Fruit fly (Drosophila melanogaster) whole organism, embryonic: Measurements from ENCODE around the gene CG34338.
A peak's percentile ranks its signal among the peaks of the same experiment; 100 is the strongest.

Source experiments
- Bgb ChIP-seq: fragments of 200-800 bp; sonication (Bioruptor generic); IDR thresholded peaks from 2 replicates; pipeline ENCODE4 v1.3.6; 2022; ENCODE audit warnings: missing biosample characterization, missing genetic modification characterization; ENCODE audit not compliant: partially characterized antibody
- CG10267 ChIP-seq: fragments of 200-800 bp; sonication (Bioruptor generic); optimal IDR thresholded peaks from 2 replicates; lab custom pipeline; 2018; ENCODE audit warnings: missing biosample characterization, mild to moderate bottlenecking, missing genetic modification characterization, moderate library complexity
- CG11504 ChIP-seq: fragments of 200-800 bp; sonication (Bioruptor generic); optimal IDR thresholded peaks from 3 replicates; lab custom pipeline; 2019; ENCODE audit warnings: missing biosample characterization, mild to moderate bottlenecking, missing genetic modification characterization, moderate library complexity
- CG13287 ChIP-seq: fragments of 200-800 bp; sonication (Bioruptor generic); IDR thresholded peaks from 2 replicates; pipeline ENCODE4 v1.3.6; 2022; ENCODE audit warnings: missing biosample characterization, missing genetic modification characterization; ENCODE audit not compliant: partially characterized antibody
- CG14710 ChIP-seq: fragments of 200-800 bp; sonication (Bioruptor generic); optimal IDR thresholded peaks from 3 replicates; lab custom pipeline; 2019; ENCODE audit warnings: missing biosample characterization, mild to moderate bottlenecking, missing genetic modification characterization, moderate library complexity
- CG15514 ChIP-seq: fragments of 200-800 bp; sonication (Bioruptor generic); optimal IDR thresholded peaks from 3 replicates; lab custom pipeline; 2017; ENCODE audit warnings: missing biosample characterization, missing genetic modification characterization, mild to moderate bottlenecking, moderate library complexity, missing genetic modification reagents
- CG1603 ChIP-seq: fragments of 200-800 bp; sonication (Bioruptor generic); optimal IDR thresholded peaks from 2 replicates; lab custom pipeline; 2019; ENCODE audit warnings: missing biosample characterization, mild to moderate bottlenecking, missing genetic modification characterization, moderate library complexity
- CG17186 ChIP-seq: fragments of 200-800 bp; sonication (Bioruptor generic); optimal IDR thresholded peaks from 3 replicates; lab custom pipeline; 2017; ENCODE audit warnings: missing biosample characterization, missing genetic modification reagents, missing genetic modification characterization
- CG33213 ChIP-seq: fragments of 200-800 bp; sonication (Bioruptor generic); optimal IDR thresholded peaks from 3 replicates; lab custom pipeline; 2016; ENCODE audit warnings: missing biosample characterization, missing genetic modification characterization
- CG34224 ChIP-seq: fragments of 200-800 bp; sonication (Bioruptor generic); IDR thresholded peaks from 3 replicates; pipeline ENCODE4 v1.3.6; 2022; ENCODE audit warnings: missing biosample characterization, missing genetic modification characterization; ENCODE audit not compliant: partially characterized antibody
- CG4617 ChIP-seq: fragments of 200-800 bp; sonication (Bioruptor generic); optimal IDR thresholded peaks from 3 replicates; lab custom pipeline; 2016; ENCODE audit warnings: missing biosample characterization, missing genetic modification characterization, borderline replicate concordance
- CG6689 ChIP-seq: fragments of 200-800 bp; sonication (Bioruptor generic); IDR thresholded peaks from 2 replicates; pipeline ENCODE4 v1.3.6; 2022; ENCODE audit warnings: missing biosample characterization, missing genetic modification characterization
- CG6791 ChIP-seq: fragments of 200-800 bp; sonication (Bioruptor generic); IDR thresholded peaks from 3 replicates; pipeline ENCODE4 v1.3.6; 2022; ENCODE audit warnings: missing biosample characterization, missing genetic modification characterization; ENCODE audit not compliant: partially characterized antibody
- CG8290 ChIP-seq, 3 experiments: fragments of 200-800 bp; sonication (Bioruptor generic); optimal IDR thresholded peaks; 2 replicates each; lab custom pipeline; 2016 to 2019; ENCODE audit warnings: missing biosample characterization in 3 of 3, missing genetic modification characterization in 3 of 3, mild to moderate bottlenecking in 2 of 3, moderate library complexity in 1 of 3
- CG9797 ChIP-seq: fragments of 200-800 bp; sonication (Bioruptor generic); optimal IDR thresholded peaks from 3 replicates; lab custom pipeline; 2018; ENCODE audit warnings: missing biosample characterization, mild to moderate bottlenecking, missing genetic modification characterization
- Dref ChIP-seq: fragments of 200-800 bp; sonication (Bioruptor generic); IDR thresholded peaks from 2 replicates; pipeline ENCODE4 v1.3.6; 2022; ENCODE audit warnings: missing biosample characterization, missing genetic modification characterization
- E2f2 ChIP-seq: fragments of 200-800 bp; sonication (Bioruptor generic); IDR thresholded peaks from 2 replicates; pipeline ENCODE4 v1.3.6; 2022; ENCODE audit warnings: missing biosample characterization, missing genetic modification characterization
- Ets65A ChIP-seq: fragments of 200-800 bp; sonication (Bioruptor generic); peaks from one replicate; lab custom pipeline; 2016; ENCODE audit warnings: missing biosample characterization, missing genetic modification characterization
- Fer3 ChIP-seq: fragments of 200-800 bp; sonication (Bioruptor generic); optimal IDR thresholded peaks from 2 replicates; lab custom pipeline; 2018; ENCODE audit warnings: missing biosample characterization, mild to moderate bottlenecking, missing genetic modification characterization, moderate library complexity
- HLH54F ChIP-seq: fragments of 200-800 bp; sonication (Bioruptor generic); optimal IDR thresholded peaks from 3 replicates; lab custom pipeline; 2016; ENCODE audit warnings: missing biosample characterization, missing genetic modification characterization
- MBD-R2 ChIP-seq: fragments of 200-800 bp; sonication (Bioruptor generic); IDR thresholded peaks from 2 replicates; pipeline ENCODE4 v1.3.6; 2022; ENCODE audit warnings: missing biosample characterization, missing genetic modification characterization
- Med ChIP-seq: fragments of 200-800 bp; sonication (Bioruptor generic); peaks from one replicate; lab custom pipeline; 2016; ENCODE audit warnings: missing biosample characterization, missing genetic modification characterization, mild to moderate bottlenecking, inconsistent platforms, moderate library complexity
- Myb ChIP-seq: fragments of 200-800 bp; sonication (Bioruptor generic); optimal IDR thresholded peaks from 2 replicates; lab custom pipeline; 2016; ENCODE audit warnings: missing biosample characterization, missing genetic modification characterization
- Pdp1 ChIP-seq, 2 experiments: fragments of 200-800 bp; sonication (Bioruptor generic); optimal IDR thresholded peaks; 3 replicates each; lab custom pipeline; 2016; ENCODE audit warnings: missing biosample characterization in 2 of 2, missing genetic modification characterization in 2 of 2, mild to moderate bottlenecking in 1 of 2, moderate library complexity in 1 of 2
- Poxn ChIP-seq: fragments of 200-800 bp; sonication (Bioruptor generic); IDR thresholded peaks from 2 replicates; pipeline ENCODE4 v1.3.6; 2022; ENCODE audit warnings: missing biosample characterization, missing genetic modification characterization
- Sin3A ChIP-seq: fragments of >200 bp; optimal IDR thresholded peaks from 2 replicates; lab custom pipeline; 2018
- Sox100B ChIP-seq: fragments of 200-800 bp; sonication (Bioruptor generic); optimal IDR thresholded peaks from 3 replicates; lab custom pipeline; 2018; ENCODE audit warnings: missing biosample characterization, mild to moderate bottlenecking, missing genetic modification characterization
- Sry-δ ChIP-seq: fragments of 200-800 bp; sonication (Bioruptor generic); optimal IDR thresholded peaks from 2 replicates; lab custom pipeline; 2016; ENCODE audit warnings: missing biosample characterization, missing genetic modification characterization
- YL-1 ChIP-seq: fragments of 200-800 bp; sonication (Bioruptor generic); optimal IDR thresholded peaks from 3 replicates; lab custom pipeline; 2017; ENCODE audit warnings: missing biosample characterization, mild to moderate bottlenecking, missing genetic modification characterization
- amos ChIP-seq: fragments of 200-800 bp; sonication (Bioruptor generic); IDR thresholded peaks from 2 replicates; pipeline ENCODE4 v1.3.6; 2022; ENCODE audit warnings: missing biosample characterization, missing genetic modification characterization; ENCODE audit not compliant: partially characterized antibody
- aop ChIP-seq: fragments of 200-800 bp; sonication (Bioruptor generic); IDR thresholded peaks from 2 replicates; pipeline ENCODE4 v1.3.6; 2022; ENCODE audit warnings: missing biosample characterization, missing genetic modification characterization
- bbx ChIP-seq: fragments of 200-800 bp; sonication (Bioruptor generic); IDR thresholded peaks from 2 replicates; pipeline ENCODE4 v1.3.6; 2022; ENCODE audit warnings: missing biosample characterization, missing genetic modification characterization; ENCODE audit not compliant: partially characterized antibody
- gfzf ChIP-seq: fragments of 200-800 bp; sonication (Bioruptor generic); optimal IDR thresholded peaks from 2 replicates; lab custom pipeline; 2016; ENCODE audit warnings: missing biosample characterization, mild to moderate bottlenecking, missing genetic modification characterization, moderate library complexity
- grau ChIP-seq: fragments of 200-800 bp; optimal IDR thresholded peaks from 3 replicates; lab custom pipeline; 2019; ENCODE audit warnings: missing biosample characterization, mild to moderate bottlenecking, missing genetic modification characterization, moderate library complexity
- her ChIP-seq: fragments of 200-800 bp; sonication (Bioruptor generic); optimal IDR thresholded peaks from 2 replicates; lab custom pipeline; 2016; ENCODE audit warnings: missing biosample characterization, missing genetic modification characterization
- hkb ChIP-seq, 2 experiments: fragments of 200-800 bp in 1 of 2; fragments of >200 bp in 1 of 2; sonication (Bioruptor generic) in 1 of 2; IDR thresholded peaks in 1 of 2; optimal IDR thresholded peaks in 1 of 2; 2 replicates each; pipeline versions ENCODE4 v1.3.6 to Lab custom; 2017 to 2022; ENCODE audit warnings: missing biosample characterization in 1 of 2, missing genetic modification characterization in 1 of 2
- knrl ChIP-seq: fragments of 200-800 bp; sonication (Bioruptor generic); IDR thresholded peaks from 3 replicates; pipeline ENCODE4 v1.3.6; 2022; ENCODE audit warnings: missing biosample characterization, missing genetic modification characterization; ENCODE audit not compliant: partially characterized antibody
- nmo ChIP-seq: fragments of 200-800 bp; sonication (Bioruptor generic); optimal IDR thresholded peaks from 2 replicates; lab custom pipeline; 2018; ENCODE audit warnings: missing biosample characterization, mild to moderate bottlenecking, missing genetic modification characterization, moderate library complexity
- pb ChIP-seq: fragments of 200-800 bp; sonication (Bioruptor generic); optimal IDR thresholded peaks from 3 replicates; lab custom pipeline; 2016; ENCODE audit warnings: missing biosample characterization, missing genetic modification characterization
- phol ChIP-seq: fragments of 200-800 bp; sonication (Bioruptor generic); optimal IDR thresholded peaks from 3 replicates; lab custom pipeline; 2018; ENCODE audit warnings: missing biosample characterization, mild to moderate bottlenecking, missing genetic modification characterization, moderate library complexity
- pzg ChIP-seq: fragments of 200-800 bp; sonication (Bioruptor generic); optimal IDR thresholded peaks from 3 replicates; lab custom pipeline; 2018; ENCODE audit warnings: missing biosample characterization, mild to moderate bottlenecking, missing genetic modification characterization, moderate library complexity
- row ChIP-seq: fragments of 200-800 bp; sonication (Bioruptor generic); IDR thresholded peaks from 3 replicates; pipeline ENCODE4 v1.3.6; 2022; ENCODE audit warnings: missing biosample characterization, missing genetic modification characterization
- run ChIP-seq: fragments of 200-800 bp; sonication (Bioruptor generic); optimal IDR thresholded peaks from 3 replicates; lab custom pipeline; 2018; ENCODE audit warnings: missing biosample characterization, mild to moderate bottlenecking, missing genetic modification characterization
- seq ChIP-seq: fragments of 200-800 bp; sonication (Bioruptor generic); IDR thresholded peaks from 2 replicates; pipeline ENCODE4 v1.3.6; 2022; ENCODE audit warnings: missing biosample characterization, missing genetic modification characterization
- trem ChIP-seq: fragments of 200-800 bp; optimal IDR thresholded peaks from 3 replicates; lab custom pipeline; 2019; ENCODE audit warnings: missing biosample characterization, mild to moderate bottlenecking, missing genetic modification characterization, moderate library complexity
- vvl ChIP-seq: fragments of 200-800 bp; sonication (Bioruptor generic); IDR thresholded peaks from 2 replicates; pipeline ENCODE4 v1.3.6; 2022; ENCODE audit warnings: missing biosample characterization, missing genetic modification characterization
- zen2 ChIP-seq: fragments of 200-800 bp; sonication (Bioruptor generic); IDR thresholded peaks from 3 replicates; pipeline ENCODE4 v1.3.6; 2022; ENCODE audit warnings: missing biosample characterization, missing genetic modification characterization; ENCODE audit not compliant: partially characterized antibody

Gene CG34338

DNA sequence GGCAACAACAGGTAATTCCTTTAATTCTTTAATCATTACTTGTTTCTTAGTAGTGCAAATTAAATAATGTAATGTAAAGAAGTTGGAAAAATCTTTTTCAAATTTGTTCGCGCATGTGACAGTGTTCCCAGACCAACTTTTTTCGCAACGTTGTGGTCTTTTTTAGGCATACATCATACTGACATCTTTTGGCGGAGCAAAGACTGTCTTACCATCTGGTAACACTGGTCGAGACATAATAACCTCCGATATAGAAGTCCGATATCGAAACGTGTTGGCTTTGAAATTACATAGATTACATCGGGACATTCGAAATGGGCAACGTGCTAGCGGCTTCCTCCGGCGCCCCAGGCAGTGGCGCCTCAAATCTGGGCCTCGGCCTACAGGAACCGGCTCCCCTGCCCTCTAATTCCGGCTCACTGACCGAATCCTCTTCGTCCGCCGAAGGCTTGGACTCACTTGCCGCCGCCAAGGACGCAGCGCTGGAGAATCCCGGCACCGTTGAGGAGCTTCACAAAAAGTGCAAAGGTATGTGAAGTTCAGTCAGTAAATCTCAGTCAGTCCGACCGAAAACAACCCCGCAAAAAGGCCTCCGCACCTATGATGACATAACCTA is 31.3 kb upstream of the CG34338 start (continued):
- TF ChIP-seq Sox100B (GFP tag; lab: Kevin White, UChicago) (no peak), pb (GFP tag; lab: Kevin White, UChicago) (no peak), run (tag; lab: Kevin White, UChicago) (no peak), E2f2 (GFP tag; lab: Robert Waterston, UW) (peak; percentile 95), CG6689 (no peak), CG15514 (GFP tag; lab: Kevin White, UChicago) (peak; percentile 75), CG1603 (tag; lab: Kevin White, UChicago) (peak; percentile 73), seq (GFP tag; lab: Robert Waterston, UW) (no peak), knrl (0 out of 3 replicates have a peak, but pooled peaks have one; percentile 17), CG6791 (GFP tag; lab: Robert Waterston, UW) (peak; percentile 39; the same call in 1 of the 3 replicates), CG10267 (tag; lab: Kevin White, UChicago) (peak; percentile 36), Bgb (peak; percentile 45; the same call in 1 of the 2 replicates), trem (tag; lab: Kevin White, UChicago) (peak; percentile 54), CG11504 (tag; lab: Kevin White, UChicago) (peak; percentile 6), row (GFP tag; lab: Robert Waterston, UW) (0 out of 3 replicates have a peak, but pooled peaks have one; percentile 14), Myb (GFP tag; lab: Kevin White, UChicago) (peak; percentile 31), CG33213 (GFP tag; lab: Kevin White, UChicago) (peak; percentile 26), her (GFP tag; lab: Kevin White, UChicago) (peak; percentile 6), hkb (optimal IDR thresholded peaks at IDR 0.05; lab: Kevin White, UChicago) (peak; percentile 1), hkb (GFP tag; IDR thresholded peaks at IDR 0.05; lab: Robert Waterston, UW) (no peak), CG9797 (peak; percentile 88), Pdp1 (GFP tag; optimal IDR thresholded peaks at IDR 0.05; lab: Kevin White, UChicago) (peak in 1 of 2 experiments; percentile 88), Sry-δ (GFP tag; lab: Kevin White, UChicago) (peak; percentile 56), CG17186 (GFP tag; lab: Kevin White, UChicago) (peak; percentile 18), CG34224 (0 out of 3 replicates have a peak, but pooled peaks have one; percentile 24), zen2 (GFP tag; lab: Robert Waterston, UW) (no peak), Sin3A (peak; percentile 44), Poxn (GFP tag; lab: Robert Waterston, UW) (no peak), Med (GFP tag; lab: Kevin White, UChicago) (peak; percentile 81), nmo (GFP tag; lab: Kevin White, UChicago) (peak; percentile 11), amos (GFP tag; lab: Robert Waterston, UW) (peak; percentile 40; the same call in 1 of the 2 replicates), MBD-R2 (peak; percentile 57), Fer3 (tag; lab: Kevin White, UChicago) (no peak), Ets65A (peak; percentile 25), CG13287 (GFP tag; lab: Robert Waterston, UW) (peak; percentile 58), phol (tag; lab: Kevin White, UChicago) (peak; percentile 50), grau (tag; lab: Kevin White, UChicago) (peak; percentile 1), Dref (peak; percentile 53), HLH54F (GFP tag; lab: Kevin White, UChicago) (no peak), YL-1 (peak; percentile 39), CG14710 (tag; lab: Kevin White, UChicago) (peak; percentile 54), gfzf (GFP tag; lab: Kevin White, UChicago) (peak; percentile 94), pzg (GFP tag; lab: Kevin White, UChicago) (peak; percentile 91), CG8290 (GFP tag; optimal IDR thresholded peaks at IDR 0.05; lab: Kevin White, UChicago) (no peak), CG8290 (tag; optimal IDR thresholded peaks at IDR 0.05; lab: Kevin White, UChicago) (peak in 1 of 2 experiments; percentile 58), CG4617 (peak; percentile 60), bbx (GFP tag; lab: Robert Waterston, UW) (peak; percentile 65), vvl (GFP tag; lab: Robert Waterston, UW) (0 out of 2 replicates have a peak, but pooled peaks have one; percentile 30), aop (GFP tag; lab: Robert Waterston, UW) (no peak)
